Worm (Caenorhabditis elegans): Measurements from ENCODE around the gene D1022.9.
A peak's percentile ranks its signal among the peaks of the same experiment; 100 is the strongest.
"Not testable (repeated sequence)": the region's sequence is repeated elsewhere in the genome, so short reads cannot be mapped to it uniquely, and the experiment has no call there.

- TF ChIP-seq F33H1.4 (GFP tag; IDR thresholded peaks at IDR 0.05); T26A5.8 (tag; optimal IDR thresholded peaks at IDR 0.05); zim-3 (tag; optimal IDR thresholded peaks at IDR 0.05); B0019.2 (GFP tag; conservative IDR thresholded peaks at IDR 0.05); nfyb-1 (GFP tag; IDR thresholded peaks at IDR 0.05); Y53F4B.3 (GFP tag; IDR thresholded peaks at IDR 0.05); hrde-1 (tag; optimal IDR thresholded peaks at IDR 0.05; ENCODE audit: borderline replicate concordance); madf-8 (GFP tag; conservative IDR thresholded peaks at IDR 0.05); rpc-1 (optimal IDR thresholded peaks at IDR 0.05); rpc-1 (tag; optimal IDR thresholded peaks at IDR 0.05); ztf-26 (tag; optimal IDR thresholded peaks at IDR 0.05): not testable (repeated sequence)
- TF ChIP-seq aptf-2 (GFP tag; conservative IDR thresholded peaks at IDR 0.05) = 0 out of 2 replicates have a peak, but pooled peaks have one; percentile 33
Measured at ce11 chrII:7446683-7447082, 42.8 kb downstream of the D1022.9 start.

All from whole organism, young adult.